Worm (Caenorhabditis elegans) whole organism, L4 larva: Measurements from ENCODE around the gene T11G6.4.

Experiments
- F44E2.7 ChIP-seq: fragments of 200-800 bp; sonication (Bioruptor generic); IDR thresholded peaks from 2 replicates; pipeline ENCODE4 v2.1.2; 2022; ENCODE audit warnings: missing genetic modification characterization, missing compliant biosample characterization
- F49E8.2 ChIP-seq: sonication (generic microtip); optimal IDR thresholded peaks from 2 replicates; lab custom pipeline; 2016; ENCODE audit warnings: missing compliant biosample characterization, mild to moderate bottlenecking, missing genetic modification characterization, borderline replicate concordance
- T20F7.1 ChIP-seq: fragments of 200-800 bp; sonication (Bioruptor generic); optimal IDR thresholded peaks from 2 replicates; lab custom pipeline; 2018; ENCODE audit warnings: mild to moderate bottlenecking, missing genetic modification characterization, missing compliant biosample characterization
- Y105C5A.15 ChIP-seq: fragments of 200-800 bp; sonication (Bioruptor generic); IDR thresholded peaks from 2 replicates; pipeline ENCODE4 v1.3.6; 2022; ENCODE audit warnings: missing genetic modification characterization, missing compliant biosample characterization
- Y48G9A.11 ChIP-seq: fragments of 200-800 bp; sonication (Bioruptor generic); IDR thresholded peaks from 2 replicates; pipeline ENCODE4 v1.3.6; 2022; ENCODE audit warnings: missing genetic modification reagents, missing genetic modification characterization, missing compliant biosample characterization
- Y5F2A.4 ChIP-seq: fragments of 200-800 bp; sonication (Bioruptor generic); optimal IDR thresholded peaks from 2 replicates; lab custom pipeline; 2018; ENCODE audit warnings: mild to moderate bottlenecking, missing genetic modification characterization, missing compliant biosample characterization
- Y75B8A.6 ChIP-seq: fragments of 200-800 bp; sonication (Bioruptor generic); IDR thresholded peaks from 2 replicates; pipeline ENCODE4 v1.3.6; 2022; ENCODE audit warnings: missing genetic modification reagents, missing genetic modification characterization, missing compliant biosample characterization
- aha-1 ChIP-seq: fragments of 150-350 bp; peaks from one replicate; lab custom pipeline; 2014; ENCODE audit warnings: missing biosample characterization, missing genetic modification characterization
- aly-2 ChIP-seq: sonication (generic microtip); optimal IDR thresholded peaks from 2 replicates; lab custom pipeline; 2018; ENCODE audit warnings: missing biosample characterization, missing genetic modification characterization
- attf-4 ChIP-seq: sonication (generic microtip); optimal IDR thresholded peaks from 3 replicates; lab custom pipeline; 2017; ENCODE audit warnings: missing biosample characterization, missing genetic modification characterization
- ces-1 ChIP-seq: fragments of 150-350 bp; sonication (generic microtip); optimal IDR thresholded peaks from 4 replicates; lab custom pipeline; 2014; ENCODE audit warnings: missing biosample characterization, missing genetic modification reagents, missing genetic modification characterization
- daf-12 ChIP-seq: fragments of 150-350 bp; optimal IDR thresholded peaks from 2 replicates; lab custom pipeline; 2014; ENCODE audit warnings: missing biosample characterization, missing genetic modification reagents, missing genetic modification characterization
- daf-16 ChIP-seq, 3 experiments: sonication (generic microtip); optimal IDR thresholded peaks; 2 replicates each; lab custom pipeline; 2016 to 2017; ENCODE audit warnings: missing genetic modification characterization in 3 of 3, missing genetic modification reagents in 3 of 3, mild to moderate bottlenecking in 2 of 3, missing compliant biosample characterization in 2 of 3, missing biosample characterization in 1 of 3, moderate library complexity in 1 of 3
- daf-19 ChIP-seq: fragments of 200-800 bp; sonication (Bioruptor generic); conservative IDR thresholded peaks from 2 replicates; pipeline ENCODE4 v1.3.6; 2022; ENCODE audit warnings: missing genetic modification characterization, missing compliant biosample characterization
- duxl-1 ChIP-seq: sonication (generic microtip); optimal IDR thresholded peaks from 2 replicates; lab custom pipeline; 2016; ENCODE audit warnings: mild to moderate bottlenecking, missing genetic modification characterization, moderate library complexity, missing compliant biosample characterization; ENCODE audit not compliant: poor library complexity
- dve-1 ChIP-seq: sonication (generic microtip); optimal IDR thresholded peaks from 2 replicates; lab custom pipeline; 2017; ENCODE audit warnings: antibody characterized with exemption, mild to moderate bottlenecking, missing genetic modification characterization, missing compliant biosample characterization; ENCODE audit not compliant: insufficient read depth
- egl-27 ChIP-seq: sonication (generic microtip); optimal IDR thresholded peaks from 3 replicates; lab custom pipeline; 2017; ENCODE audit warnings: missing biosample characterization, missing genetic modification reagents, missing genetic modification characterization
- fos-1 ChIP-seq: fragments of 150-350 bp; optimal IDR thresholded peaks from 2 replicates; lab custom pipeline; 2014; ENCODE audit warnings: missing biosample characterization, missing genetic modification characterization
- hlh-11 ChIP-seq: fragments of 200-800 bp; sonication (Bioruptor generic); optimal IDR thresholded peaks from 2 replicates; lab custom pipeline; 2018; ENCODE audit warnings: mild to moderate bottlenecking, missing genetic modification characterization, missing compliant biosample characterization
- hlh-30 ChIP-seq: sonication (generic microtip); optimal IDR thresholded peaks from 2 replicates; lab custom pipeline; 2017; ENCODE audit warnings: antibody characterized with exemption, mild to moderate bottlenecking, missing genetic modification characterization, missing compliant biosample characterization; ENCODE audit not compliant: insufficient read depth
- hmg-1.1 ChIP-seq: fragments of 200-800 bp; sonication (Bioruptor generic); IDR thresholded peaks from 2 replicates; pipeline ENCODE4 v1.3.6; 2022; ENCODE audit warnings: missing genetic modification reagents, missing genetic modification characterization, missing compliant biosample characterization
- lin-1 ChIP-seq: fragments of 200-800 bp; sonication (Bioruptor generic); IDR thresholded peaks from 2 replicates; pipeline ENCODE4 v1.3.6; 2022; ENCODE audit warnings: missing genetic modification reagents, missing genetic modification characterization, missing compliant biosample characterization
- lin-13 ChIP-seq: fragments of 150-350 bp; optimal IDR thresholded peaks from 2 replicates; lab custom pipeline; 2014; ENCODE audit warnings: missing biosample characterization, missing genetic modification reagents, missing genetic modification characterization
- lin-29 ChIP-seq: fragments of 200-800 bp; sonication (Bioruptor generic); IDR thresholded peaks from 2 replicates; pipeline ENCODE4 v1.3.6; 2022; ENCODE audit warnings: missing genetic modification reagents, missing genetic modification characterization, missing compliant biosample characterization
- lin-39 ChIP-seq: fragments of 150-350 bp; optimal IDR thresholded peaks from 2 replicates; lab custom pipeline; 2014; ENCODE audit warnings: missing biosample characterization, missing genetic modification reagents, missing genetic modification characterization
- lir-3 ChIP-seq: sonication (generic microtip); optimal IDR thresholded peaks from 2 replicates; lab custom pipeline; 2016; ENCODE audit warnings: mild to moderate bottlenecking, missing genetic modification characterization, missing compliant biosample characterization
- lsy-2 ChIP-seq, 2 experiments: fragments of 150-350 bp in 1 of 2; sonication (generic microtip) in 1 of 2; optimal IDR thresholded peaks; 2 replicates each; lab custom pipeline; 2014 to 2017; ENCODE audit warnings: missing biosample characterization in 2 of 2, missing genetic modification characterization in 2 of 2
- madf-5 ChIP-seq, 2 experiments: fragments of 200-800 bp; sonication (Bioruptor generic); IDR thresholded peaks; 2 replicates each; pipeline ENCODE4 v1.3.6; 2022; ENCODE audit warnings: missing compliant biosample characterization in 2 of 2, missing genetic modification characterization in 2 of 2
- madf-9 ChIP-seq: fragments of 200-800 bp; sonication (Bioruptor generic); conservative IDR thresholded peaks from 2 replicates; pipeline ENCODE4 v1.3.6; 2022; ENCODE audit warnings: missing genetic modification reagents, missing genetic modification characterization, missing compliant biosample characterization
- mdt-29 ChIP-seq: fragments of 200-800 bp; sonication (Bioruptor generic); IDR thresholded peaks from 2 replicates; pipeline ENCODE4 v1.3.6; 2022; ENCODE audit warnings: missing genetic modification reagents, missing genetic modification characterization, missing compliant biosample characterization
- mes-2 ChIP-seq: sonication (generic microtip); optimal IDR thresholded peaks from 2 replicates; lab custom pipeline; 2016; ENCODE audit warnings: missing genotype, mild to moderate bottlenecking, missing genetic modification characterization, missing compliant biosample characterization; ENCODE audit not compliant: poor library complexity, severe bottlenecking
- nhr-10 ChIP-seq: fragments of 150-350 bp; optimal IDR thresholded peaks from 2 replicates; lab custom pipeline; 2014; ENCODE audit warnings: missing biosample characterization, missing genetic modification characterization
- nhr-11 ChIP-seq: fragments of 150-350 bp; optimal IDR thresholded peaks from 2 replicates; lab custom pipeline; 2014; ENCODE audit warnings: missing biosample characterization, missing genetic modification characterization
- nhr-237 ChIP-seq: sonication (generic microtip); optimal IDR thresholded peaks from 2 replicates; lab custom pipeline; 2017; ENCODE audit warnings: missing biosample characterization, missing genetic modification characterization
- nhr-25 ChIP-seq: sonication (generic microtip); optimal IDR thresholded peaks from 2 replicates; lab custom pipeline; 2017; ENCODE audit warnings: missing genetic modification characterization, mild to moderate bottlenecking, missing compliant biosample characterization, antibody characterized with exemption, moderate library complexity, borderline replicate concordance; ENCODE audit not compliant: insufficient read depth
- nhr-6 ChIP-seq: fragments of 150-350 bp; optimal IDR thresholded peaks from 2 replicates; lab custom pipeline; 2014; ENCODE audit warnings: missing biosample characterization, missing genetic modification characterization
- rbr-2 ChIP-seq: sonication (generic microtip); optimal IDR thresholded peaks from 2 replicates; lab custom pipeline; 2016; ENCODE audit warnings: missing genotype, missing genetic modification characterization, missing compliant biosample characterization
- saeg-2 ChIP-seq: fragments of 200-800 bp; sonication (Bioruptor generic); IDR thresholded peaks from 2 replicates; pipeline ENCODE4 v1.3.6; 2022; ENCODE audit warnings: missing genetic modification reagents, missing genetic modification characterization, missing compliant biosample characterization
- set-16 ChIP-seq: fragments of 200-800 bp; sonication (Bioruptor generic); IDR thresholded peaks from 2 replicates; pipeline ENCODE4 v1.3.6; 2022; ENCODE audit warnings: missing genetic modification reagents, missing genetic modification characterization, missing compliant biosample characterization
- spr-1 ChIP-seq: sonication (generic microtip); optimal IDR thresholded peaks from 2 replicates; lab custom pipeline; 2016; ENCODE audit warnings: mild to moderate bottlenecking, missing genetic modification characterization, missing compliant biosample characterization
- tag-97 ChIP-seq: fragments of 200-800 bp; sonication (Bioruptor generic); IDR thresholded peaks from 2 replicates; pipeline ENCODE4 v1.3.6; 2022; ENCODE audit warnings: missing genetic modification characterization, missing compliant biosample characterization
- tra-1 ChIP-seq: fragments of 200-800 bp; sonication (Bioruptor generic); IDR thresholded peaks from 2 replicates; pipeline ENCODE4 v1.3.6; 2022; ENCODE audit warnings: missing genetic modification reagents, missing genetic modification characterization, missing compliant biosample characterization
- unc-130 ChIP-seq: sonication (generic microtip); optimal IDR thresholded peaks from 2 replicates; lab custom pipeline; 2016; ENCODE audit warnings: missing genetic modification reagents, missing genetic modification characterization, missing compliant biosample characterization
- unc-39 ChIP-seq: sonication (generic microtip); optimal IDR thresholded peaks from 2 replicates; lab custom pipeline; 2017; ENCODE audit warnings: missing biosample characterization, missing genetic modification characterization
- unc-62 ChIP-seq, 3 experiments: fragments of 150-350 bp in 1 of 3; sonication (generic microtip); optimal IDR thresholded peaks in 2 of 3; peaks in 1 of 3; 1 replicate in 1 of 3; 2 replicates in 2 of 3; lab custom pipeline; 2014 to 2017; ENCODE audit warnings: missing biosample characterization in 3 of 3, missing genetic modification characterization in 3 of 3, missing genetic modification reagents in 3 of 3, missing genotype in 1 of 3
- vab-7 ChIP-seq: fragments of 200-800 bp; sonication (Bioruptor generic); IDR thresholded peaks from 2 replicates; pipeline ENCODE4 v1.3.6; 2022; ENCODE audit warnings: missing genetic modification reagents, missing genetic modification characterization, missing compliant biosample characterization
- zfp-2 ChIP-seq: sonication (generic microtip); optimal IDR thresholded peaks from 2 replicates; lab custom pipeline; 2016; ENCODE audit warnings: mild to moderate bottlenecking, missing genetic modification characterization, missing compliant biosample characterization
- zip-2 ChIP-seq: fragments of 150-350 bp; optimal IDR thresholded peaks from 2 replicates; lab custom pipeline; 2014; ENCODE audit warnings: missing biosample characterization, missing genetic modification characterization

Gene T11G6.4

ce11 chrIV:10842705-10843364 lies 8.9 kb downstream of the T11G6.4 start, which contains the start of gene T11G6.5 (continued):
- TF ChIP-seq lir-3 (no peak), lsy-2 (tag; optimal IDR thresholded peaks at IDR 0.05; lab: Kevin White, UChicago) (peak in 1 of 2 experiments; percentile 95), aha-1 (peak; percentile 89), lin-39 (no peak), duxl-1 (tag; lab: Kevin White, UChicago) (no peak), Y48G9A.11 (GFP tag; lab: Robert Waterston, UW) (no peak), nhr-11 (tag; lab: Kevin White, UChicago) (no peak), daf-16 (GFP tag; optimal IDR thresholded peaks at IDR 0.05; lab: Kevin White, UChicago) (no peak), daf-16 (tag; optimal IDR thresholded peaks at IDR 0.05; lab: Kevin White, UChicago) (peak; percentile 7), tag-97 (GFP tag; lab: Robert Waterston, UW) (no peak), vab-7 (no peak), madf-5 (GFP tag; IDR thresholded peaks at IDR 0.05; lab: Robert Waterston, UW) (no peak), ces-1 (GFP tag; lab: Kevin White, UChicago) (no peak), hlh-11 (tag; lab: Kevin White, UChicago) (peak; percentile 14), nhr-10 (tag; lab: Kevin White, UChicago) (no peak), lin-1 (no peak), saeg-2 (GFP tag; lab: Robert Waterston, UW) (no peak), Y5F2A.4 (GFP tag; lab: Kevin White, UChicago) (no peak), F49E8.2 (no peak), Y75B8A.6 (GFP tag; lab: Robert Waterston, UW) (no peak), zfp-2 (tag; lab: Kevin White, UChicago) (no peak), nhr-6 (no peak), Y105C5A.15 (GFP tag; lab: Robert Waterston, UW) (no peak), hlh-30 (peak; percentile 89), hmg-1.1 (GFP tag; lab: Robert Waterston, UW) (peak; percentile 49), unc-130 (GFP tag; lab: Kevin White, UChicago) (no peak), T20F7.1 (no peak), tra-1 (GFP tag; lab: Robert Waterston, UW) (no peak), unc-39 (tag; lab: Kevin White, UChicago) (no peak), fos-1 (tag; lab: Kevin White, UChicago) (no peak), daf-19 (GFP tag; lab: Robert Waterston, UW) (no peak), nhr-237 (tag; lab: Kevin White, UChicago) (no peak), aly-2 (tag; lab: Kevin White, UChicago) (no peak), nhr-25 (tag; lab: Kevin White, UChicago) (no peak), lin-29 (GFP tag; lab: Robert Waterston, UW) (no peak), set-16 (GFP tag; lab: Robert Waterston, UW) (no peak), lin-13 (GFP tag; lab: Kevin White, UChicago) (peak; percentile 4), mes-2 (peak; percentile 58), F44E2.7 (no peak), mdt-29 (GFP tag; lab: Robert Waterston, UW) (no peak), spr-1 (tag; lab: Kevin White, UChicago) (no peak), unc-62 (GFP tag; optimal IDR thresholded peaks at IDR 0.05 in 1 of 2; lab: Kevin White, UChicago) (no peak), unc-62 (tag; optimal IDR thresholded peaks at IDR 0.05; lab: Kevin White, UChicago) (no peak), zip-2 (tag; lab: Kevin White, UChicago) (no peak), daf-12 (tag; lab: Kevin White, UChicago) (no peak), madf-9 (GFP tag; lab: Robert Waterston, UW) (no peak), attf-4 (tag; lab: Kevin White, UChicago) (no peak), dve-1 (peak; percentile 26), egl-27 (tag; lab: Kevin White, UChicago) (no peak), rbr-2 (no peak)
